Worm (Caenorhabditis elegans) whole organism, L2 larva: Measurements from ENCODE around the gene alh-5.

Experiments
- blmp-1 ChIP-seq: sonication (generic microtip); optimal IDR thresholded peaks from 2 replicates; lab custom pipeline; 2017; ENCODE audit warnings: missing genetic modification characterization, mild to moderate bottlenecking, missing compliant biosample characterization, antibody characterized with exemption, moderate library complexity; ENCODE audit not compliant: insufficient read depth
- mdl-1 ChIP-seq, 2 experiments: fragments of 150-350 bp in 1 of 2; sonication (generic microtip) in 1 of 2; optimal IDR thresholded peaks; 2 replicates each; lab custom pipeline; 2017; ENCODE audit warnings: missing biosample characterization in 2 of 2, missing genetic modification characterization in 2 of 2
- nhr-77 ChIP-seq: fragments of 150-350 bp; optimal IDR thresholded peaks from 2 replicates; lab custom pipeline; 2014; ENCODE audit warnings: missing biosample characterization, missing genetic modification characterization
- peb-1 ChIP-seq: fragments of 150-350 bp; optimal IDR thresholded peaks from 2 replicates; lab custom pipeline; 2014; ENCODE audit warnings: missing biosample characterization, missing genetic modification characterization
- ztf-11 ChIP-seq: sonication (generic microtip); optimal IDR thresholded peaks from 2 replicates; lab custom pipeline; 2017; ENCODE audit warnings: missing biosample characterization, missing genetic modification characterization

ce11 chrV:2011777-2012176 lies 12.4 kb upstream of the alh-5 start, which contains the start of gene F59A7.7:
- TF ChIP-seq nhr-77 (tag; lab: Kevin White, UChicago) = no peak
- no peak for TF ChIP-seq peb-1 (tag; lab: Kevin White, UChicago)
- no peak for TF ChIP-seq blmp-1 (tag; lab: Kevin White, UChicago)
- TF ChIP-seq mdl-1 (tag; optimal IDR thresholded peaks at IDR 0.05; lab: Kevin White, UChicago) = no peak
- no peak for TF ChIP-seq ztf-11 (tag; lab: Kevin White, UChicago)
